Fruit fly (Drosophila melanogaster): ENCODE results near the gene CG9555.

DNA sequence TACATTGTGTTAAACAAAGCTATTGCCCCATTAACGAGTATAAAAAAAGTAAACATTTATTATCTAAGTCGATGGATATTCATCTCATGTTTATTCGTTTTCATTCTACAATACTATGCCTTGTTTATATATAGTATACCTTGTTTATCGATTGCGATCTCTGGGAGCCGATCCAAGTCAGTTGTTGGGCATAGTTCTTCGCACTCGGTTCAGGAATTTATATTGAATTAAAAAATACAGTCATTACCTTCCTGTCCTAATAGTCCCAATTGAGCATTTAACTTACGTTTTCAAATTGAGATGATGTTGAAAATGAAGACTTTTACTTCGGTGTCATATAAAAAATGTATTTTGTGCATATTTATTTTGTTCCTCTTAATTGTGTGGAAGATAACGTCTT is 26.9 kb upstream of the CG9555 start, which contains the start of gene CG32984:
- TF ChIP-seq Max (GFP tag; optimal IDR thresholded peaks at IDR 0.05) (no peak), ems (GFP tag; optimal IDR thresholded peaks at IDR 0.05) (no peak)

Measured in whole organism, embryonic.